Worm (Caenorhabditis elegans) whole organism, L4 larva: ENCODE measurements around the gene cat-1.

Experiments
- D1046.2 ChIP-seq: fragments of 200-800 bp; sonication (Bioruptor generic); IDR thresholded peaks from 2 replicates; pipeline ENCODE4 v1.3.6; 2022; ENCODE audit warnings: missing genetic modification characterization, missing compliant biosample characterization
- F10B5.3 ChIP-seq: sonication (generic microtip); optimal IDR thresholded peaks from 2 replicates; lab custom pipeline; 2016; ENCODE audit warnings: mild to moderate bottlenecking, missing genetic modification characterization, missing compliant biosample characterization
- F26F4.8 ChIP-seq: fragments of 200-800 bp; sonication (Bioruptor generic); conservative IDR thresholded peaks from 2 replicates; pipeline ENCODE4 v1.3.6; 2022; ENCODE audit warnings: missing genetic modification characterization, missing compliant biosample characterization
- R02D3.7 ChIP-seq: fragments of 150-350 bp; sonication (generic microtip); optimal IDR thresholded peaks from 3 replicates; lab custom pipeline; 2014; ENCODE audit warnings: missing biosample characterization, missing genetic modification characterization
- T26A8.4 ChIP-seq: fragments of 200-800 bp; sonication (Bioruptor generic); IDR thresholded peaks from 2 replicates; pipeline ENCODE4 v1.3.6; 2022; ENCODE audit warnings: missing genetic modification characterization, missing compliant biosample characterization
- Y75B8A.6 ChIP-seq: fragments of 200-800 bp; sonication (Bioruptor generic); IDR thresholded peaks from 2 replicates; pipeline ENCODE4 v1.3.6; 2022; ENCODE audit warnings: missing genetic modification reagents, missing genetic modification characterization, missing compliant biosample characterization
- aha-1 ChIP-seq: fragments of 150-350 bp; peaks from one replicate; lab custom pipeline; 2014; ENCODE audit warnings: missing biosample characterization, missing genetic modification characterization
- ama-1 ChIP-seq: fragments of 150-350 bp; optimal IDR thresholded peaks from 2 replicates; lab custom pipeline; 2014; ENCODE audit warnings: inconsistent platforms, mixed read lengths
- arid-1 ChIP-seq: fragments of 200-800 bp; sonication (Bioruptor generic); conservative IDR thresholded peaks from 2 replicates; pipeline ENCODE4 v1.3.6; 2022; ENCODE audit warnings: missing genetic modification reagents, missing genetic modification characterization, missing compliant biosample characterization
- attf-4 ChIP-seq: sonication (generic microtip); optimal IDR thresholded peaks from 3 replicates; lab custom pipeline; 2017; ENCODE audit warnings: missing biosample characterization, missing genetic modification characterization
- ceh-28 ChIP-seq: fragments of 150-350 bp; optimal IDR thresholded peaks from 2 replicates; lab custom pipeline; 2014; ENCODE audit warnings: missing biosample characterization, missing genetic modification reagents, missing genetic modification characterization
- ces-1 ChIP-seq: fragments of 150-350 bp; sonication (generic microtip); optimal IDR thresholded peaks from 4 replicates; lab custom pipeline; 2014; ENCODE audit warnings: missing biosample characterization, missing genetic modification reagents, missing genetic modification characterization
- ctbp-1 ChIP-seq: fragments of 200-800 bp; sonication (Bioruptor generic); IDR thresholded peaks from 2 replicates; pipeline ENCODE4 v1.3.6; 2022; ENCODE audit warnings: missing genetic modification reagents, missing genetic modification characterization, missing compliant biosample characterization
- daf-12 ChIP-seq: fragments of 150-350 bp; optimal IDR thresholded peaks from 2 replicates; lab custom pipeline; 2014; ENCODE audit warnings: missing biosample characterization, missing genetic modification reagents, missing genetic modification characterization
- daf-8 ChIP-seq: fragments of 200-800 bp; sonication (Bioruptor generic); IDR thresholded peaks from 2 replicates; pipeline ENCODE4 v1.3.6; 2022; ENCODE audit warnings: missing genetic modification characterization, missing compliant biosample characterization
- dmd-6 ChIP-seq: fragments of 200-800 bp; sonication (Bioruptor generic); IDR thresholded peaks from 2 replicates; pipeline ENCODE4 v1.3.6; 2022; ENCODE audit warnings: missing genetic modification reagents, missing genetic modification characterization, missing compliant biosample characterization
- dmd-8 ChIP-seq: fragments of 200-800 bp; sonication (Bioruptor generic); IDR thresholded peaks from 2 replicates; pipeline ENCODE4 v1.3.6; 2022; ENCODE audit warnings: missing genetic modification characterization, missing compliant biosample characterization
- dmd-9 ChIP-seq: fragments of 200-800 bp; sonication (Bioruptor generic); IDR thresholded peaks from 2 replicates; pipeline ENCODE4 v1.3.6; 2022; ENCODE audit warnings: missing genetic modification reagents, missing genetic modification characterization, missing compliant biosample characterization
- dve-1 ChIP-seq: sonication (generic microtip); optimal IDR thresholded peaks from 2 replicates; lab custom pipeline; 2017; ENCODE audit warnings: antibody characterized with exemption, mild to moderate bottlenecking, missing genetic modification characterization, missing compliant biosample characterization; ENCODE audit not compliant: insufficient read depth
- egl-43 ChIP-seq: fragments of 200-800 bp; sonication (Bioruptor generic); IDR thresholded peaks from 2 replicates; pipeline ENCODE4 v1.3.6; 2022; ENCODE audit warnings: missing genetic modification reagents, missing genetic modification characterization, missing compliant biosample characterization
- gei-8 ChIP-seq: fragments of 200-800 bp; sonication (Bioruptor generic); optimal IDR thresholded peaks from 2 replicates; lab custom pipeline; 2018; ENCODE audit warnings: mild to moderate bottlenecking, missing genetic modification characterization, missing compliant biosample characterization
- hlh-11 ChIP-seq: fragments of 200-800 bp; sonication (Bioruptor generic); optimal IDR thresholded peaks from 2 replicates; lab custom pipeline; 2018; ENCODE audit warnings: mild to moderate bottlenecking, missing genetic modification characterization, missing compliant biosample characterization
- jun-1 ChIP-seq: fragments of 150-350 bp; optimal IDR thresholded peaks from 2 replicates; lab custom pipeline; 2014; ENCODE audit warnings: missing biosample characterization, missing genetic modification reagents, missing genetic modification characterization
- lim-7 ChIP-seq: fragments of 200-800 bp; sonication (Bioruptor generic); IDR thresholded peaks from 2 replicates; pipeline ENCODE4 v1.3.6; 2022; ENCODE audit warnings: missing genetic modification characterization, missing compliant biosample characterization
- lin-1 ChIP-seq: fragments of 200-800 bp; sonication (Bioruptor generic); IDR thresholded peaks from 2 replicates; pipeline ENCODE4 v1.3.6; 2022; ENCODE audit warnings: missing genetic modification reagents, missing genetic modification characterization, missing compliant biosample characterization
- lin-38 ChIP-seq: fragments of 200-800 bp; sonication (Bioruptor generic); IDR thresholded peaks from 2 replicates; pipeline ENCODE4 v1.3.6; 2022; ENCODE audit warnings: missing genetic modification reagents, missing genetic modification characterization, missing compliant biosample characterization
- lsy-2 ChIP-seq, 2 experiments: fragments of 150-350 bp in 1 of 2; sonication (generic microtip) in 1 of 2; optimal IDR thresholded peaks; 2 replicates each; lab custom pipeline; 2014 to 2017; ENCODE audit warnings: missing biosample characterization in 2 of 2, missing genetic modification characterization in 2 of 2
- mdt-29 ChIP-seq: fragments of 200-800 bp; sonication (Bioruptor generic); IDR thresholded peaks from 2 replicates; pipeline ENCODE4 v1.3.6; 2022; ENCODE audit warnings: missing genetic modification reagents, missing genetic modification characterization, missing compliant biosample characterization
- mxl-3 ChIP-seq: fragments of 200-800 bp; sonication (Bioruptor generic); optimal IDR thresholded peaks from 2 replicates; lab custom pipeline; 2018; ENCODE audit warnings: mild to moderate bottlenecking, missing genetic modification characterization, missing compliant biosample characterization
- nhr-237 ChIP-seq: sonication (generic microtip); optimal IDR thresholded peaks from 2 replicates; lab custom pipeline; 2017; ENCODE audit warnings: missing biosample characterization, missing genetic modification characterization
- nhr-42 ChIP-seq: fragments of 200-800 bp; sonication (Bioruptor generic); IDR thresholded peaks from 2 replicates; pipeline ENCODE4 v1.3.6; 2022; ENCODE audit warnings: missing genetic modification characterization, missing compliant biosample characterization
- nhr-76 ChIP-seq: fragments of 150-350 bp; optimal IDR thresholded peaks from 2 replicates; lab custom pipeline; 2014; ENCODE audit warnings: missing biosample characterization, missing genetic modification characterization
- pha-4 ChIP-seq, 2 experiments: fragments of 150-350 bp in 1 of 2; fragments of 200-800 bp in 1 of 2; sonication (Bioruptor generic) in 1 of 2; IDR thresholded peaks in 1 of 2; optimal IDR thresholded peaks in 1 of 2; 2 replicates each; pipeline versions ENCODE4 v1.3.6 to Lab custom; 2014 to 2022; ENCODE audit warnings: missing genetic modification characterization in 2 of 2, missing genetic modification reagents in 2 of 2, missing biosample characterization in 1 of 2, missing compliant biosample characterization in 1 of 2
- php-3 ChIP-seq: fragments of 200-800 bp; sonication (Bioruptor generic); IDR thresholded peaks from 2 replicates; pipeline ENCODE4 v1.3.6; 2022; ENCODE audit warnings: missing genetic modification reagents, missing genetic modification characterization, missing compliant biosample characterization
- pqm-1 ChIP-seq: sonication (generic microtip); optimal IDR thresholded peaks from 2 replicates; lab custom pipeline; 2017; ENCODE audit warnings: missing biosample characterization, missing genetic modification characterization
- saeg-2 ChIP-seq: fragments of 200-800 bp; sonication (Bioruptor generic); IDR thresholded peaks from 2 replicates; pipeline ENCODE4 v1.3.6; 2022; ENCODE audit warnings: missing genetic modification reagents, missing genetic modification characterization, missing compliant biosample characterization
- set-16 ChIP-seq: fragments of 200-800 bp; sonication (Bioruptor generic); IDR thresholded peaks from 2 replicates; pipeline ENCODE4 v1.3.6; 2022; ENCODE audit warnings: missing genetic modification reagents, missing genetic modification characterization, missing compliant biosample characterization
- tra-1 ChIP-seq: fragments of 200-800 bp; sonication (Bioruptor generic); IDR thresholded peaks from 2 replicates; pipeline ENCODE4 v1.3.6; 2022; ENCODE audit warnings: missing genetic modification reagents, missing genetic modification characterization, missing compliant biosample characterization
- unc-39 ChIP-seq: sonication (generic microtip); optimal IDR thresholded peaks from 2 replicates; lab custom pipeline; 2017; ENCODE audit warnings: missing biosample characterization, missing genetic modification characterization
- unc-62 ChIP-seq, 3 experiments: fragments of 150-350 bp in 1 of 3; sonication (generic microtip); optimal IDR thresholded peaks in 2 of 3; peaks in 1 of 3; 1 replicate in 1 of 3; 2 replicates in 2 of 3; lab custom pipeline; 2014 to 2017; ENCODE audit warnings: missing biosample characterization in 3 of 3, missing genetic modification characterization in 3 of 3, missing genetic modification reagents in 3 of 3, missing genotype in 1 of 3
- vab-7 ChIP-seq: fragments of 200-800 bp; sonication (Bioruptor generic); IDR thresholded peaks from 2 replicates; pipeline ENCODE4 v1.3.6; 2022; ENCODE audit warnings: missing genetic modification reagents, missing genetic modification characterization, missing compliant biosample characterization
- zfp-2 ChIP-seq: sonication (generic microtip); optimal IDR thresholded peaks from 2 replicates; lab custom pipeline; 2016; ENCODE audit warnings: mild to moderate bottlenecking, missing genetic modification characterization, missing compliant biosample characterization

The cat-1 gene

DNA sequence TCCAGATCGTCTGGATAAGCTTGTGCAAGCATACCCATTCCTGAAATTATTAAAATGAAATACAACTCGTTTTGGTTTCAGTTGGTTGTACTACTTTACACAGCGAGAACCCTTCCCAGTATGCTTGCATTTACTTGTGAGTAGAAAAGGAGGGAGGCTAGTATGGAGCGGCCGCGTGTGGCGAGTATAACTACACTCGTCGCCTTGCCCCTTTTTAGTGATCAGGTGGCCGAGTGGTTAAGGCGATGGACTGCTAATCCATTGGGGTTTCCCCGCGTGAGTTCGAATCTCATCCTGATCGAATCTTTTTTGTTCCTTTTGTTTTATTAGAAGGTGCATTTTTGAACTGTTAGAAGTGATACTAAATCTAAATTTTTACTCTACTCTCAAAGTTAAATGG lies 2.7 kb downstream of the cat-1 start (continued):
- TF ChIP-seq lin-1 (GFP tag; lab: Robert Waterston, UW) (peak; percentile 93), pqm-1 (no peak), dmd-8 (GFP tag; lab: Robert Waterston, UW) (peak; percentile 97), set-16 (no peak; the same call in 1 of the 2 replicates), gei-8 (GFP tag; lab: Kevin White, UChicago) (peak; percentile 31), jun-1 (tag; lab: Kevin White, UChicago) (no peak), nhr-237 (tag; lab: Kevin White, UChicago) (no peak), unc-39 (tag; lab: Kevin White, UChicago) (no peak), nhr-42 (GFP tag; lab: Robert Waterston, UW) (peak; percentile 82), R02D3.7 (no peak), F10B5.3 (tag; lab: Kevin White, UChicago) (peak; percentile 70), zfp-2 (peak; percentile 19), ctbp-1 (GFP tag; lab: Robert Waterston, UW) (peak; percentile 90), dmd-6 (peak; percentile 58; the same call in 1 of the 2 replicates), D1046.2 (GFP tag; lab: Robert Waterston, UW) (peak; percentile 86; the same call in 1 of the 2 replicates), hlh-11 (peak; percentile 51), mxl-3 (peak; percentile 38), pha-4 (GFP tag; IDR thresholded peaks at IDR 0.05; lab: Robert Waterston, UW) (no peak; the same call in none of the 2 replicates), pha-4 (tag; optimal IDR thresholded peaks at IDR 0.05; lab: Kevin White, UChicago) (no peak), dve-1 (peak; percentile 42), ceh-28 (no peak), mdt-29 (GFP tag; lab: Robert Waterston, UW) (peak; percentile 78), saeg-2 (GFP tag; lab: Robert Waterston, UW) (0 out of 2 replicates have a peak, but pooled peaks have one; percentile 29), Y75B8A.6 (GFP tag; lab: Robert Waterston, UW) (0 out of 2 replicates have a peak, but pooled peaks have one; percentile 19), vab-7 (GFP tag; lab: Robert Waterston, UW) (peak; percentile 94), lsy-2 (tag; optimal IDR thresholded peaks at IDR 0.05; lab: Kevin White, UChicago) (no peak), ces-1 (GFP tag; lab: Kevin White, UChicago) (no peak), daf-8 (0 out of 2 replicates have a peak, but pooled peaks have one; percentile 88), dmd-9 (GFP tag; lab: Robert Waterston, UW) (peak; percentile 75; the same call in 1 of the 2 replicates), F26F4.8 (peak; percentile 78), php-3 (GFP tag; lab: Robert Waterston, UW) (peak; percentile 72), nhr-76 (no peak), T26A8.4 (GFP tag; lab: Robert Waterston, UW) (peak; percentile 78), ama-1 (lab: Kevin White, UChicago) (no peak)

DNA sequence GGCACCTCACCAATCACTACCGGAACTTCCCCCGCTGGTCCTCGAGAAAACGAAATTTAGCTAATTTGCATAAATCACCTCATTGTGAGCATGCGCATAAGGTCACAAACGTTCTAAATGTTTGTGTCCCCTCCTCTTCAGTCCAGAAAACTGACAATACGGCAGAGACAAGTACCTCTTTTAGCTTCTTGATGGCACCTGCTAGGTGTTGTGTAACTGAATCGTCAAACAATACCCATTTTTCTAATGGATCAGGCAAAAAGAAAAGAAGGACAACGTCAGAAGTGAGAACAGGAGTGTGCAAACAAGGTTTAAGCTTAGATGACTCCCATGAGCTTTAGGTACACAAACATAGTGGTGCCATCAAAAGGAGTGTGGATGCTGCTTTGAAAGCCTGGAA lies 11.0 kb downstream of the cat-1 start:
- TF ChIP-seq attf-4 (tag; lab: Kevin White, UChicago): no peak
- peak; percentile 74 for TF ChIP-seq aha-1 (tag; lab: Kevin White, UChicago)
- no peak for TF ChIP-seq unc-39 (tag; lab: Kevin White, UChicago)
- TF ChIP-seq tra-1 (GFP tag; lab: Robert Waterston, UW): no peak
- no peak for TF ChIP-seq egl-43 (GFP tag; lab: Robert Waterston, UW)
- no peak for TF ChIP-seq daf-12 (tag; lab: Kevin White, UChicago)
- TF ChIP-seq T26A8.4 (GFP tag; lab: Robert Waterston, UW): no peak
- peak in 1 of 2 experiments; percentile 51 for TF ChIP-seq unc-62 (GFP tag; optimal IDR thresholded peaks at IDR 0.05 in 1 of 2; lab: Kevin White, UChicago)
- TF ChIP-seq unc-62 (tag; optimal IDR thresholded peaks at IDR 0.05; lab: Kevin White, UChicago): no peak
- no peak for TF ChIP-seq arid-1 (GFP tag; lab: Robert Waterston, UW)
- no peak for TF ChIP-seq lin-38 (GFP tag; lab: Robert Waterston, UW)
- no peak for TF ChIP-seq lim-7 (GFP tag; lab: Robert Waterston, UW)
